Worm (Caenorhabditis elegans) whole organism, late embryonic: ENCODE measurements around the gene zip-11.

ENCODE experiments used
- C08G9.2 ChIP-seq: sonication (generic microtip); optimal IDR thresholded peaks from 2 replicates; lab custom pipeline; 2016; ENCODE audit warnings: mild to moderate bottlenecking, missing genetic modification characterization, moderate library complexity, missing compliant biosample characterization
- C38D4.7 ChIP-seq: fragments of 200-800 bp; sonication (Bioruptor generic); optimal IDR thresholded peaks from 2 replicates; lab custom pipeline; 2018; ENCODE audit warnings: mild to moderate bottlenecking, missing genetic modification characterization, moderate library complexity, missing compliant biosample characterization
- K02D7.2 ChIP-seq: sonication (generic microtip); optimal IDR thresholded peaks from 2 replicates; lab custom pipeline; 2017; ENCODE audit warnings: mild to moderate bottlenecking, missing genetic modification characterization, missing compliant biosample characterization
- K09A11.1 ChIP-seq: sonication (generic microtip); optimal IDR thresholded peaks from 2 replicates; lab custom pipeline; 2017; ENCODE audit warnings: antibody characterized with exemption, mild to moderate bottlenecking, missing genetic modification characterization, missing compliant biosample characterization; ENCODE audit not compliant: insufficient read depth
- ahr-1 ChIP-seq: sonication (generic microtip); optimal IDR thresholded peaks from 2 replicates; lab custom pipeline; 2016; ENCODE audit warnings: missing genetic modification characterization, missing compliant biosample characterization
- ama-1 ChIP-seq: fragments of 150-350 bp; optimal IDR thresholded peaks from 2 replicates; lab custom pipeline; 2014
- ceh-14 ChIP-seq: sonication (generic microtip); optimal IDR thresholded peaks from 2 replicates; lab custom pipeline; 2016; ENCODE audit warnings: missing genotype, missing genetic modification characterization, missing compliant biosample characterization
- ceh-18 ChIP-seq: sonication (generic microtip); optimal IDR thresholded peaks from 2 replicates; lab custom pipeline; 2016; ENCODE audit warnings: missing genetic modification characterization, missing compliant biosample characterization
- ceh-31 ChIP-seq: sonication (generic microtip); optimal IDR thresholded peaks from 2 replicates; lab custom pipeline; 2016; ENCODE audit warnings: missing genetic modification characterization, missing compliant biosample characterization
- ceh-34 ChIP-seq: sonication (generic microtip); optimal IDR thresholded peaks from 2 replicates; lab custom pipeline; 2016; ENCODE audit warnings: mild to moderate bottlenecking, missing genetic modification characterization, missing compliant biosample characterization
- ceh-45 ChIP-seq: fragments of 200-800 bp; sonication (Bioruptor generic); IDR thresholded peaks from 2 replicates; pipeline ENCODE4 v1.3.6; 2022; ENCODE audit warnings: missing genetic modification reagents, missing genetic modification characterization, missing compliant biosample characterization
- ceh-6 ChIP-seq: fragments of 200-800 bp; sonication (Bioruptor generic); optimal IDR thresholded peaks from 2 replicates; lab custom pipeline; 2018; ENCODE audit warnings: mild to moderate bottlenecking, missing genetic modification characterization, missing compliant biosample characterization
- ceh-9 ChIP-seq: sonication (generic microtip); optimal IDR thresholded peaks from 2 replicates; lab custom pipeline; 2016; ENCODE audit warnings: mild to moderate bottlenecking, missing genetic modification characterization, inconsistent platforms, missing compliant biosample characterization
- che-1 ChIP-seq: sonication (generic microtip); optimal IDR thresholded peaks from 2 replicates; lab custom pipeline; 2016; ENCODE audit warnings: mild to moderate bottlenecking, missing genetic modification characterization, missing compliant biosample characterization
- dmd-4 ChIP-seq: sonication (generic microtip); optimal IDR thresholded peaks from 2 replicates; lab custom pipeline; 2016; ENCODE audit warnings: borderline replicate concordance, missing genetic modification characterization, missing compliant biosample characterization
- dve-1 ChIP-seq: sonication (generic microtip); optimal IDR thresholded peaks from 2 replicates; lab custom pipeline; 2017; ENCODE audit warnings: antibody characterized with exemption, mild to moderate bottlenecking, missing genetic modification characterization, missing compliant biosample characterization
- elt-2 ChIP-seq: sonication (generic microtip); optimal IDR thresholded peaks from 2 replicates; lab custom pipeline; 2016; ENCODE audit warnings: missing genetic modification reagents, missing genetic modification characterization, missing compliant biosample characterization
- ets-4 ChIP-seq: sonication (generic microtip); optimal IDR thresholded peaks from 2 replicates; lab custom pipeline; 2016; ENCODE audit warnings: missing genetic modification characterization, missing compliant biosample characterization
- fax-1 ChIP-seq: sonication (generic microtip); optimal IDR thresholded peaks from 2 replicates; lab custom pipeline; 2016; ENCODE audit warnings: missing genotype, missing genetic modification characterization, missing compliant biosample characterization
- hlh-30 ChIP-seq: sonication (generic microtip); optimal IDR thresholded peaks from 2 replicates; lab custom pipeline; 2017; ENCODE audit warnings: antibody characterized with exemption, missing genetic modification characterization, missing compliant biosample characterization; ENCODE audit not compliant: insufficient read depth
- hlh-6 ChIP-seq: sonication (generic microtip); optimal IDR thresholded peaks from 2 replicates; lab custom pipeline; 2016; ENCODE audit warnings: missing genotype, missing genetic modification characterization, missing compliant biosample characterization
- lim-6 ChIP-seq: sonication (generic microtip); optimal IDR thresholded peaks from 2 replicates; lab custom pipeline; 2016; ENCODE audit warnings: missing genetic modification characterization, missing compliant biosample characterization
- mec-3 ChIP-seq: sonication (generic microtip); optimal IDR thresholded peaks from 2 replicates; lab custom pipeline; 2016; ENCODE audit warnings: borderline replicate concordance, missing genetic modification characterization, missing compliant biosample characterization
- nfya-1 ChIP-seq: sonication (generic microtip); optimal IDR thresholded peaks from 2 replicates; lab custom pipeline; 2017; ENCODE audit warnings: missing genetic modification characterization, mild to moderate bottlenecking, missing compliant biosample characterization, antibody characterized with exemption, moderate library complexity
- odd-2 ChIP-seq: sonication (generic microtip); optimal IDR thresholded peaks from 2 replicates; lab custom pipeline; 2017; ENCODE audit warnings: antibody characterized with exemption, mild to moderate bottlenecking, missing genetic modification characterization, missing compliant biosample characterization
- pax-1 ChIP-seq: fragments of 150-350 bp; optimal IDR thresholded peaks from 2 replicates; lab custom pipeline; 2014; ENCODE audit warnings: missing biosample characterization, missing genetic modification characterization
- pqm-1 ChIP-seq: sonication (generic microtip); optimal IDR thresholded peaks from 2 replicates; lab custom pipeline; 2016; ENCODE audit warnings: missing genetic modification characterization, missing compliant biosample characterization
- pros-1 ChIP-seq: fragments of 150-350 bp; optimal IDR thresholded peaks from 2 replicates; lab custom pipeline; 2014; ENCODE audit warnings: missing biosample characterization, missing genetic modification reagents, missing genetic modification characterization
- rnt-1 ChIP-seq: sonication (generic microtip); optimal IDR thresholded peaks from 2 replicates; lab custom pipeline; 2016; ENCODE audit warnings: missing genetic modification characterization, missing compliant biosample characterization
- sox-2 ChIP-seq: fragments of 200-800 bp; sonication (Bioruptor generic); IDR thresholded peaks from 2 replicates; pipeline ENCODE4 v1.3.6; 2022; ENCODE audit warnings: missing genetic modification reagents, missing genetic modification characterization, missing compliant biosample characterization
- syd-9 ChIP-seq: sonication (generic microtip); optimal IDR thresholded peaks from 2 replicates; lab custom pipeline; 2016; ENCODE audit warnings: mild to moderate bottlenecking, missing genetic modification characterization, moderate library complexity, missing compliant biosample characterization
- tbx-2 ChIP-seq: sonication (generic microtip); optimal IDR thresholded peaks from 2 replicates; lab custom pipeline; 2016; ENCODE audit warnings: missing genetic modification characterization, missing compliant biosample characterization
- unc-42 ChIP-seq: sonication (generic microtip); optimal IDR thresholded peaks from 2 replicates; lab custom pipeline; 2016; ENCODE audit warnings: missing genotype, missing genetic modification characterization, missing compliant biosample characterization
- unc-86 ChIP-seq: sonication (generic microtip); optimal IDR thresholded peaks from 2 replicates; lab custom pipeline; 2016; ENCODE audit warnings: missing genetic modification characterization, missing compliant biosample characterization
- zip-5 ChIP-seq: sonication (generic microtip); optimal IDR thresholded peaks from 2 replicates; lab custom pipeline; 2016; ENCODE audit warnings: missing genetic modification characterization, missing compliant biosample characterization
- ztf-16 ChIP-seq: sonication (generic microtip); optimal IDR thresholded peaks from 2 replicates; lab custom pipeline; 2017; ENCODE audit warnings: missing genetic modification characterization, missing compliant biosample characterization

zip-11 gene

ce11 chrIV:3338176-3338575, 27.1 kb downstream of the zip-11 start:
- TF ChIP-seq ztf-16 (tag; lab: Kevin White, UChicago) = no peak
- TF ChIP-seq syd-9 (tag; lab: Kevin White, UChicago) = no peak
- TF ChIP-seq mec-3 (tag; lab: Kevin White, UChicago) = no peak
- TF ChIP-seq hlh-30 (tag; lab: Kevin White, UChicago) = no peak
- no peak for TF ChIP-seq pros-1 (tag; lab: Kevin White, UChicago)
- no peak for TF ChIP-seq unc-42 (tag; lab: Kevin White, UChicago)
- no peak for TF ChIP-seq hlh-6 (tag; lab: Kevin White, UChicago)
- TF ChIP-seq elt-2 (tag; lab: Kevin White, UChicago) = no peak
- TF ChIP-seq zip-5 = no peak
- TF ChIP-seq odd-2 (tag; lab: Kevin White, UChicago) = no peak
- no peak for TF ChIP-seq ceh-34 (tag; lab: Kevin White, UChicago)
- TF ChIP-seq pqm-1 (tag; lab: Kevin White, UChicago) = no peak
- TF ChIP-seq ahr-1 (tag; lab: Kevin White, UChicago) = no peak
- no peak for TF ChIP-seq ceh-9
- TF ChIP-seq ceh-6 (GFP tag; lab: Kevin White, UChicago) = no peak
- no peak for TF ChIP-seq rnt-1 (tag; lab: Kevin White, UChicago)
- no peak for TF ChIP-seq lim-6 (tag; lab: Kevin White, UChicago)
- TF ChIP-seq unc-86 (tag; lab: Kevin White, UChicago) = no peak

DNA sequence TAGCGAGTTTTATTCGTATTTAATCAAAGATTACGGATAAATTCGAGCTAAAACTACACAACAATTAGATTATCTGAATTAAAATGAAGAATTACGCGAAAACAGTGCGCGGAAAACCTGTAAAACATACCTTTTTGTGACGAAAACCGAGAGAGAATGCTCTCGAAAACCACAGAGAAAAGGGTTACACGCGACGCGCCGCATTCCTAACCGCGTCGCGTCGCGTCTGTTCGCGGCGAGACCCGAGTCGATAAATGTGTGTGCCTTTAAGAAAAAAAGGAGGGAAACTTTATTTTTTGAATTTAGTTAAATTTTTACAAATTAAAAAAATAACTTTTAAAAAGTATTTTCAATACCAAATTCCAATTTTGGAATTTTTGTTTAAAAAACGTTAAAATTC, 27.6 kb downstream of the zip-11 start, which contains the start of gene hrpa-1:
Gene hrpa-1, minus strand, starts transcription at position 192 of the 400 bp plus-strand sequence.
- TF ChIP-seq dmd-4 (tag; lab: Kevin White, UChicago) = no peak
- peak; percentile 16 for TF ChIP-seq tbx-2 (tag; lab: Kevin White, UChicago)
- TF ChIP-seq pax-1 = peak; percentile 81
- TF ChIP-seq nfya-1 = peak; percentile 86
- no peak for TF ChIP-seq ceh-14 (tag; lab: Kevin White, UChicago)
- peak; percentile 56 for TF ChIP-seq elt-2 (tag; lab: Kevin White, UChicago)
- peak; percentile 23 for TF ChIP-seq ceh-34 (tag; lab: Kevin White, UChicago)
- no peak for TF ChIP-seq pqm-1 (tag; lab: Kevin White, UChicago)
- no peak for TF ChIP-seq C38D4.7 (GFP tag; lab: Kevin White, UChicago)
- TF ChIP-seq unc-42 (tag; lab: Kevin White, UChicago) = peak; percentile 6
- peak; percentile 59 for TF ChIP-seq ceh-31
- peak; percentile 21 for TF ChIP-seq ceh-18
- TF ChIP-seq ets-4 (tag; lab: Kevin White, UChicago) = no peak
- TF ChIP-seq rnt-1 (tag; lab: Kevin White, UChicago) = peak; percentile 70
- TF ChIP-seq hlh-30 (tag; lab: Kevin White, UChicago) = peak; percentile 35
- TF ChIP-seq dve-1 = peak; percentile 33

- no peak for TF ChIP-seq dmd-4 (tag; lab: Kevin White, UChicago)
- TF ChIP-seq K02D7.2 (tag; lab: Kevin White, UChicago) = no peak
- no peak for TF ChIP-seq elt-2 (tag; lab: Kevin White, UChicago)
- TF ChIP-seq unc-86 (tag; lab: Kevin White, UChicago) = no peak
Observed at ce11 chrIV:3341170-3341569, 30.1 kb downstream of the zip-11 start, which contains the start of gene F42A6.2. TSS of gene F42A6.2 (plus strand) at chrIV:3341470.

DNA sequence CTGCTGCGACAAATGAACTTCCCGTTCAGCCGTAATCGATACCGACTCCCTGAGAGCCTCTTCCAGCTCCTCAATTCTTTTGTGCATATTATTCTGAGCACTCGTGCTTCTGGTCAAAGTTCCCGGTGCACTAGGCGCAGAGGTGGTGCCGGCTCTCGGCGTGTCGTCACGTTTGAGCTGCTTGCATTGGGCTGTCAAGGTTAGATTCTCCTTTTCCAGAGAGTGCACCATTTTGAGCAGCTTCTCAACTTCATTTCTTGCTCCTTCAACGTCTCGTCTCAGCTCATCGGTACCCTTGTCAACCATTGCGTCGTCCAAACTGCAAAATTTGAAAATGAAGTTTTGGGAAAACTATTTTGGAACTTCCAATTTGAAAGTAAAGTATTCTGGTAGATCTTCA, 34.4 kb downstream of the zip-11 start:
- TF ChIP-seq syd-9 (tag; lab: Kevin White, UChicago) (no peak), K09A11.1 (tag; lab: Kevin White, UChicago) (no peak), ceh-34 (tag; lab: Kevin White, UChicago) (no peak), che-1 (tag; lab: Kevin White, UChicago) (no peak), odd-2 (tag; lab: Kevin White, UChicago) (no peak), pros-1 (tag; lab: Kevin White, UChicago) (no peak), ceh-45 (GFP tag; lab: Robert Waterston, UW) (no peak), sox-2 (GFP tag; lab: Robert Waterston, UW) (no peak), C08G9.2 (tag; lab: Kevin White, UChicago) (no peak), fax-1 (tag; lab: Kevin White, UChicago) (no peak), ama-1 (lab: Kevin White, UChicago) (no peak)
- TF ChIP-seq, all 69 proteins: peak for 0
